Worm (Caenorhabditis elegans) whole organism, L4 larva: ENCODE results near the gene Y37D8A.16.
A peak's percentile ranks its signal among the peaks of the same experiment; 100 is the strongest.

Source experiments
- F10B5.3 ChIP-seq: sonication (generic microtip); optimal IDR thresholded peaks from 2 replicates; lab custom pipeline; 2016; ENCODE audit warnings: mild to moderate bottlenecking, missing genetic modification characterization, missing compliant biosample characterization
- F37D6.2 ChIP-seq: sonication (generic microtip); optimal IDR thresholded peaks from 2 replicates; lab custom pipeline; 2016; ENCODE audit warnings: mild to moderate bottlenecking, missing genetic modification characterization, missing compliant biosample characterization
- F49E8.2 ChIP-seq: sonication (generic microtip); optimal IDR thresholded peaks from 2 replicates; lab custom pipeline; 2016; ENCODE audit warnings: missing compliant biosample characterization, mild to moderate bottlenecking, missing genetic modification characterization, borderline replicate concordance
- T26A8.4 ChIP-seq: fragments of 200-800 bp; sonication (Bioruptor generic); IDR thresholded peaks from 2 replicates; pipeline ENCODE4 v1.3.6; 2022; ENCODE audit warnings: missing genetic modification characterization, missing compliant biosample characterization
- Y5F2A.4 ChIP-seq: fragments of 200-800 bp; sonication (Bioruptor generic); optimal IDR thresholded peaks from 2 replicates; lab custom pipeline; 2018; ENCODE audit warnings: mild to moderate bottlenecking, missing genetic modification characterization, missing compliant biosample characterization
- Y75B8A.6 ChIP-seq: fragments of 200-800 bp; sonication (Bioruptor generic); IDR thresholded peaks from 2 replicates; pipeline ENCODE4 v1.3.6; 2022; ENCODE audit warnings: missing genetic modification reagents, missing genetic modification characterization, missing compliant biosample characterization
- ZK337.2 ChIP-seq: fragments of 200-800 bp; sonication (Bioruptor generic); IDR thresholded peaks from 2 replicates; pipeline ENCODE4 v1.3.6; 2022; ENCODE audit warnings: missing genetic modification reagents, missing genetic modification characterization, missing compliant biosample characterization
- ZK546.5 ChIP-seq, 2 experiments: sonication (generic microtip); optimal IDR thresholded peaks; 2 replicates each; lab custom pipeline; 2017; ENCODE audit warnings: missing biosample characterization in 2 of 2, missing genetic modification characterization in 2 of 2
- ama-1 ChIP-seq: fragments of 150-350 bp; optimal IDR thresholded peaks from 2 replicates; lab custom pipeline; 2014; ENCODE audit warnings: inconsistent platforms, mixed read lengths
- arid-1 ChIP-seq: fragments of 200-800 bp; sonication (Bioruptor generic); conservative IDR thresholded peaks from 2 replicates; pipeline ENCODE4 v1.3.6; 2022; ENCODE audit warnings: missing genetic modification reagents, missing genetic modification characterization, missing compliant biosample characterization
- attf-4 ChIP-seq: sonication (generic microtip); optimal IDR thresholded peaks from 3 replicates; lab custom pipeline; 2017; ENCODE audit warnings: missing biosample characterization, missing genetic modification characterization
- ceh-28 ChIP-seq: fragments of 150-350 bp; optimal IDR thresholded peaks from 2 replicates; lab custom pipeline; 2014; ENCODE audit warnings: missing biosample characterization, missing genetic modification reagents, missing genetic modification characterization
- ceh-44 ChIP-seq: fragments of 200-800 bp; sonication (Bioruptor generic); IDR thresholded peaks from 2 replicates; pipeline ENCODE4 v1.3.6; 2022; ENCODE audit warnings: missing genetic modification reagents, missing genetic modification characterization, missing compliant biosample characterization
- ceh-62 ChIP-seq: sonication (generic microtip); optimal IDR thresholded peaks from 2 replicates; lab custom pipeline; 2017; ENCODE audit warnings: missing biosample characterization, missing genetic modification characterization
- ces-1 ChIP-seq: fragments of 150-350 bp; sonication (generic microtip); optimal IDR thresholded peaks from 4 replicates; lab custom pipeline; 2014; ENCODE audit warnings: missing biosample characterization, missing genetic modification reagents, missing genetic modification characterization
- dmd-6 ChIP-seq: fragments of 200-800 bp; sonication (Bioruptor generic); IDR thresholded peaks from 2 replicates; pipeline ENCODE4 v1.3.6; 2022; ENCODE audit warnings: missing genetic modification reagents, missing genetic modification characterization, missing compliant biosample characterization
- dmd-8 ChIP-seq: fragments of 200-800 bp; sonication (Bioruptor generic); IDR thresholded peaks from 2 replicates; pipeline ENCODE4 v1.3.6; 2022; ENCODE audit warnings: missing genetic modification characterization, missing compliant biosample characterization
- dpl-1 ChIP-seq: fragments of 150-350 bp; optimal IDR thresholded peaks from 2 replicates; lab custom pipeline; 2014; ENCODE audit warnings: missing biosample characterization, missing genetic modification reagents, missing genetic modification characterization
- duxl-1 ChIP-seq: sonication (generic microtip); optimal IDR thresholded peaks from 2 replicates; lab custom pipeline; 2016; ENCODE audit warnings: mild to moderate bottlenecking, missing genetic modification characterization, moderate library complexity, missing compliant biosample characterization; ENCODE audit not compliant: poor library complexity
- egl-27 ChIP-seq: sonication (generic microtip); optimal IDR thresholded peaks from 3 replicates; lab custom pipeline; 2017; ENCODE audit warnings: missing biosample characterization, missing genetic modification reagents, missing genetic modification characterization
- fkh-10 ChIP-seq: fragments of 150-350 bp; optimal IDR thresholded peaks from 2 replicates; lab custom pipeline; 2014; ENCODE audit warnings: missing biosample characterization, missing genetic modification reagents, missing genetic modification characterization
- gei-8 ChIP-seq: fragments of 200-800 bp; sonication (Bioruptor generic); optimal IDR thresholded peaks from 2 replicates; lab custom pipeline; 2018; ENCODE audit warnings: mild to moderate bottlenecking, missing genetic modification characterization, missing compliant biosample characterization
- hif-1 ChIP-seq, 2 experiments: sonication (generic microtip); optimal IDR thresholded peaks; 2 replicates each; lab custom pipeline; 2016 to 2017; ENCODE audit warnings: missing compliant biosample characterization in 2 of 2, missing genetic modification characterization in 2 of 2, missing genetic modification reagents in 2 of 2, missing genotype in 2 of 2, mild to moderate bottlenecking in 1 of 2
- lim-7 ChIP-seq: fragments of 200-800 bp; sonication (Bioruptor generic); IDR thresholded peaks from 2 replicates; pipeline ENCODE4 v1.3.6; 2022; ENCODE audit warnings: missing genetic modification characterization, missing compliant biosample characterization
- lin-1 ChIP-seq: fragments of 200-800 bp; sonication (Bioruptor generic); IDR thresholded peaks from 2 replicates; pipeline ENCODE4 v1.3.6; 2022; ENCODE audit warnings: missing genetic modification reagents, missing genetic modification characterization, missing compliant biosample characterization
- lin-13 ChIP-seq: fragments of 150-350 bp; optimal IDR thresholded peaks from 2 replicates; lab custom pipeline; 2014; ENCODE audit warnings: missing biosample characterization, missing genetic modification reagents, missing genetic modification characterization
- lin-38 ChIP-seq: fragments of 200-800 bp; sonication (Bioruptor generic); IDR thresholded peaks from 2 replicates; pipeline ENCODE4 v1.3.6; 2022; ENCODE audit warnings: missing genetic modification reagents, missing genetic modification characterization, missing compliant biosample characterization
- lir-3 ChIP-seq: sonication (generic microtip); optimal IDR thresholded peaks from 2 replicates; lab custom pipeline; 2016; ENCODE audit warnings: mild to moderate bottlenecking, missing genetic modification characterization, missing compliant biosample characterization
- madf-9 ChIP-seq: fragments of 200-800 bp; sonication (Bioruptor generic); conservative IDR thresholded peaks from 2 replicates; pipeline ENCODE4 v1.3.6; 2022; ENCODE audit warnings: missing genetic modification reagents, missing genetic modification characterization, missing compliant biosample characterization
- mdt-29 ChIP-seq: fragments of 200-800 bp; sonication (Bioruptor generic); IDR thresholded peaks from 2 replicates; pipeline ENCODE4 v1.3.6; 2022; ENCODE audit warnings: missing genetic modification reagents, missing genetic modification characterization, missing compliant biosample characterization
- mep-1 ChIP-seq: fragments of 150-350 bp; sonication (generic microtip); optimal IDR thresholded peaks from 3 replicates; lab custom pipeline; 2014; ENCODE audit warnings: missing biosample characterization, missing genetic modification characterization
- mxl-2 ChIP-seq: fragments of 200-800 bp; sonication (Bioruptor generic); conservative IDR thresholded peaks from 2 replicates; pipeline ENCODE4 v1.3.6; 2022; ENCODE audit warnings: missing genetic modification reagents, missing genetic modification characterization, missing compliant biosample characterization
- nhr-10 ChIP-seq: fragments of 150-350 bp; optimal IDR thresholded peaks from 2 replicates; lab custom pipeline; 2014; ENCODE audit warnings: missing biosample characterization, missing genetic modification characterization
- nhr-11 ChIP-seq: fragments of 150-350 bp; optimal IDR thresholded peaks from 2 replicates; lab custom pipeline; 2014; ENCODE audit warnings: missing biosample characterization, missing genetic modification characterization
- nhr-237 ChIP-seq: sonication (generic microtip); optimal IDR thresholded peaks from 2 replicates; lab custom pipeline; 2017; ENCODE audit warnings: missing biosample characterization, missing genetic modification characterization
- nhr-41 ChIP-seq: fragments of 200-800 bp; sonication (Bioruptor generic); IDR thresholded peaks from 2 replicates; pipeline ENCODE4 v1.3.6; 2022; ENCODE audit warnings: missing genetic modification reagents, missing genetic modification characterization, missing compliant biosample characterization
- nhr-42 ChIP-seq: fragments of 200-800 bp; sonication (Bioruptor generic); IDR thresholded peaks from 2 replicates; pipeline ENCODE4 v1.3.6; 2022; ENCODE audit warnings: missing genetic modification characterization, missing compliant biosample characterization
- nhr-48 ChIP-seq: sonication (generic microtip); optimal IDR thresholded peaks from 2 replicates; lab custom pipeline; 2016; ENCODE audit warnings: mild to moderate bottlenecking, missing genetic modification characterization, missing compliant biosample characterization
- php-3 ChIP-seq: fragments of 200-800 bp; sonication (Bioruptor generic); IDR thresholded peaks from 2 replicates; pipeline ENCODE4 v1.3.6; 2022; ENCODE audit warnings: missing genetic modification reagents, missing genetic modification characterization, missing compliant biosample characterization
- rbr-2 ChIP-seq: sonication (generic microtip); optimal IDR thresholded peaks from 2 replicates; lab custom pipeline; 2016; ENCODE audit warnings: missing genotype, missing genetic modification characterization, missing compliant biosample characterization
- set-16 ChIP-seq: fragments of 200-800 bp; sonication (Bioruptor generic); IDR thresholded peaks from 2 replicates; pipeline ENCODE4 v1.3.6; 2022; ENCODE audit warnings: missing genetic modification reagents, missing genetic modification characterization, missing compliant biosample characterization
- snpc-1.2 ChIP-seq: fragments of 200-800 bp; sonication (Bioruptor generic); IDR thresholded peaks from 2 replicates; pipeline ENCODE4 v1.3.6; 2022; ENCODE audit warnings: missing genetic modification reagents, missing genetic modification characterization, missing compliant biosample characterization
- snpc-4 ChIP-seq: fragments of 150-350 bp; optimal IDR thresholded peaks from 2 replicates; lab custom pipeline; 2014; ENCODE audit warnings: missing biosample characterization, missing genetic modification characterization
- spr-1 ChIP-seq: sonication (generic microtip); optimal IDR thresholded peaks from 2 replicates; lab custom pipeline; 2016; ENCODE audit warnings: mild to moderate bottlenecking, missing genetic modification characterization, missing compliant biosample characterization
- spr-3 ChIP-seq: fragments of 200-800 bp; sonication (Bioruptor generic); optimal IDR thresholded peaks from 2 replicates; lab custom pipeline; 2018; ENCODE audit warnings: mild to moderate bottlenecking, missing genetic modification characterization, missing compliant biosample characterization
- unc-62 ChIP-seq, 3 experiments: fragments of 150-350 bp in 1 of 3; sonication (generic microtip); optimal IDR thresholded peaks in 2 of 3; peaks in 1 of 3; 1 replicate in 1 of 3; 2 replicates in 2 of 3; lab custom pipeline; 2014 to 2017; ENCODE audit warnings: missing biosample characterization in 3 of 3, missing genetic modification characterization in 3 of 3, missing genetic modification reagents in 3 of 3, missing genotype in 1 of 3
- vab-7 ChIP-seq: fragments of 200-800 bp; sonication (Bioruptor generic); IDR thresholded peaks from 2 replicates; pipeline ENCODE4 v1.3.6; 2022; ENCODE audit warnings: missing genetic modification reagents, missing genetic modification characterization, missing compliant biosample characterization
- zag-1 ChIP-seq: fragments of 150-350 bp; optimal IDR thresholded peaks from 2 replicates; lab custom pipeline; 2014; ENCODE audit warnings: missing biosample characterization, missing genetic modification characterization
- zip-11 ChIP-seq: fragments of 200-800 bp; sonication (Bioruptor generic); IDR thresholded peaks from 2 replicates; pipeline ENCODE4 v1.3.6; 2022; ENCODE audit warnings: missing genetic modification characterization, missing compliant biosample characterization
- zip-2 ChIP-seq: fragments of 150-350 bp; optimal IDR thresholded peaks from 2 replicates; lab custom pipeline; 2014; ENCODE audit warnings: missing biosample characterization, missing genetic modification characterization

Gene Y37D8A.16

DNA sequence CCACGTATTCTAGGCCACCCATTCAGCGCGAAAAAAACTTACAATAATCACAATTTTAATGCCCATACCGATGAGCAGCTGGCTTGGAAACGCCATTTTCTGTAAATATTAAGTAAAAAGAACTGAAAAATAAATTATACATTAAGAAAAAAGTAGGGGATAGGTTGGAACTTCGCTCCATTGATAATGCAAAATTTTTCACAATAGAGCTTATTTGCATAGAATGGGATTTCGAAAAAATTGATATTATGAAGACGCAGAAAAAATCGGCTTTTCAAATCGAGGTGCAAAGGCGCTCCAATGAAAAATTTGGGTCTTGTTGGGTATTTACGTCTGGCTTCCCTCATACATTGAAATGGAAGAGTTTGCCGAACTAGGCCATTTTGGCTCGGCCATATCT, at the start of gene Y37D8A.16:
Y37D8A.16 (minus strand) TSS at position 101 of the 400 bp plus-strand sequence.
- no peak for TF ChIP-seq nhr-11
- no peak for TF ChIP-seq ama-1 (lab: Kevin White, UChicago)
- no peak for TF ChIP-seq nhr-10 (tag; lab: Kevin White, UChicago)
- no peak for TF ChIP-seq mxl-2
- TF ChIP-seq vab-7 (GFP tag; lab: Robert Waterston, UW): no peak
- TF ChIP-seq lir-3 (tag; lab: Kevin White, UChicago): no peak
- no peak for TF ChIP-seq egl-27 (tag; lab: Kevin White, UChicago)
- no peak for TF ChIP-seq F49E8.2
- no peak for TF ChIP-seq ZK337.2 (GFP tag; lab: Robert Waterston, UW)
- TF ChIP-seq nhr-237: no peak
- no peak for TF ChIP-seq spr-1 (tag; lab: Kevin White, UChicago)
- TF ChIP-seq nhr-41 (GFP tag; lab: Robert Waterston, UW): no peak
- TF ChIP-seq snpc-1.2 (GFP tag; lab: Robert Waterston, UW): no peak
- no peak for TF ChIP-seq snpc-4 (tag; lab: Kevin White, UChicago)
- no peak for TF ChIP-seq madf-9

ce11 chrIII:12967437-12968043, 49.1 kb upstream of the Y37D8A.16 start:
- no peak for TF ChIP-seq fkh-10 (GFP tag; lab: Kevin White, UChicago)
- TF ChIP-seq nhr-48 (tag; lab: Kevin White, UChicago): no peak
- TF ChIP-seq ZK546.5 (tag; optimal IDR thresholded peaks at IDR 0.05; lab: Kevin White, UChicago): no peak
- TF ChIP-seq dmd-8 (GFP tag; lab: Robert Waterston, UW): no peak
- peak; percentile 38 for TF ChIP-seq mep-1 (tag; lab: Kevin White, UChicago)
- no peak for TF ChIP-seq arid-1
- TF ChIP-seq zip-11 (GFP tag; lab: Robert Waterston, UW): no peak
- no peak for TF ChIP-seq ceh-44 (GFP tag; lab: Robert Waterston, UW)
- TF ChIP-seq zag-1 (tag; lab: Kevin White, UChicago): no peak
- no peak for TF ChIP-seq lin-13 (GFP tag; lab: Kevin White, UChicago)
- peak; percentile 61 for TF ChIP-seq php-3 (GFP tag; lab: Robert Waterston, UW)
- no peak for TF ChIP-seq Y5F2A.4 (GFP tag; lab: Kevin White, UChicago)
- TF ChIP-seq nhr-42 (GFP tag; lab: Robert Waterston, UW): no peak
- no peak for TF ChIP-seq hif-1 (tag; optimal IDR thresholded peaks at IDR 0.05; lab: Kevin White, UChicago)
- no peak for TF ChIP-seq dpl-1 (GFP tag; lab: Kevin White, UChicago)
- no peak for TF ChIP-seq unc-62 (GFP tag; optimal IDR thresholded peaks at IDR 0.05 in 1 of 2; lab: Kevin White, UChicago)
- TF ChIP-seq unc-62 (tag; optimal IDR thresholded peaks at IDR 0.05; lab: Kevin White, UChicago): no peak
- TF ChIP-seq T26A8.4 (GFP tag; lab: Robert Waterston, UW): no peak
- TF ChIP-seq F37D6.2 (tag; lab: Kevin White, UChicago): no peak
- TF ChIP-seq lim-7 (GFP tag; lab: Robert Waterston, UW): no peak
- TF ChIP-seq lin-1 (GFP tag; lab: Robert Waterston, UW): no peak
- no peak for TF ChIP-seq ceh-28
- no peak for TF ChIP-seq mxl-2
- no peak for TF ChIP-seq madf-9
- TF ChIP-seq nhr-10 (tag; lab: Kevin White, UChicago): no peak
- TF ChIP-seq vab-7 (GFP tag; lab: Robert Waterston, UW): no peak
- TF ChIP-seq mdt-29 (GFP tag; lab: Robert Waterston, UW): no peak
- TF ChIP-seq lin-38 (GFP tag; lab: Robert Waterston, UW): peak; percentile 7; the same call in 1 of the 2 replicates
- TF ChIP-seq spr-3 (GFP tag; lab: Kevin White, UChicago): no peak
- TF ChIP-seq duxl-1 (tag; lab: Kevin White, UChicago): no peak
- no peak for TF ChIP-seq attf-4 (tag; lab: Kevin White, UChicago)
- TF ChIP-seq nhr-11: no peak
- TF ChIP-seq set-16 (GFP tag; lab: Robert Waterston, UW): no peak
- no peak for TF ChIP-seq gei-8 (GFP tag; lab: Kevin White, UChicago)
- TF ChIP-seq F10B5.3 (tag; lab: Kevin White, UChicago): no peak
- TF ChIP-seq dmd-6 (GFP tag; lab: Robert Waterston, UW): peak; percentile 57
- TF ChIP-seq Y75B8A.6 (GFP tag; lab: Robert Waterston, UW): no peak
- no peak for TF ChIP-seq zip-2
- TF ChIP-seq ceh-62 (tag; lab: Kevin White, UChicago): no peak
- no peak for TF ChIP-seq ces-1 (GFP tag; lab: Kevin White, UChicago)
- no peak for TF ChIP-seq rbr-2 (tag; lab: Kevin White, UChicago)
